Worm (Caenorhabditis elegans): ENCODE measurements around the gene B0238.15.

DNA sequence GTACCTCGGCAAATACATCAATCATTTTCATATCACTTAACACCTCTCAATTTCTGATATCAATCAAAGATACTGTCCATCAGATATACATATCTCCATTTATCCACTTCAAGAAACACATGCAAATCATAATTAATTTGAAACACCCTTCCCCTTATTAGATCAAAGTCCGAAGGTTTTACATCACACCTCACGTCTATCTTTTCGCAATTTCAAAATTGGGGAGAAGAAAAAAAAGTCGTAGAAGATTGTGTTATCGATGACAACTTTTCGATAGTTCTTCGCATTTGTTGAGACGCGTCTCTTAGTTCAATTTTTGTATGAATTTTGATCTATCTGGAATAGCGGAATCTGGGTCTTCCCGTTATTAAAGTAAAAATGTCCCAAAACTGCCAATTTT, 33.2 kb downstream of the B0238.15 start:
- no peak for TF ChIP-seq lin-11 (tag; optimal IDR thresholded peaks at IDR 0.05)
- TF ChIP-seq unc-62 (GFP tag; optimal IDR thresholded peaks at IDR 0.05), result no peak
- TF ChIP-seq lsy-2 (tag; optimal IDR thresholded peaks at IDR 0.05), result no peak
- TF ChIP-seq nhr-11 (tag; optimal IDR thresholded peaks at IDR 0.05), result no peak
- TF ChIP-seq R02D3.7 (tag; optimal IDR thresholded peaks at IDR 0.05), result no peak
- no peak for TF ChIP-seq ceh-82 (tag; optimal IDR thresholded peaks at IDR 0.05)
- TF ChIP-seq ztf-4 (tag; optimal IDR thresholded peaks at IDR 0.05), result no peak
- no peak for TF ChIP-seq mdl-1 (tag; optimal IDR thresholded peaks at IDR 0.05)
- no peak for TF ChIP-seq aly-2 (tag; optimal IDR thresholded peaks at IDR 0.05)
- TF ChIP-seq nhr-21 (tag; optimal IDR thresholded peaks at IDR 0.05), result no peak

All from whole organism, L2 larva.